Worm (Caenorhabditis elegans): ENCODE measurements around the gene ZK262.9.
"Not testable (repeated sequence)": the region's sequence is repeated elsewhere in the genome, so short reads cannot be mapped to it uniquely, and the experiment has no call there.

The ZK262.9 gene

DNA sequence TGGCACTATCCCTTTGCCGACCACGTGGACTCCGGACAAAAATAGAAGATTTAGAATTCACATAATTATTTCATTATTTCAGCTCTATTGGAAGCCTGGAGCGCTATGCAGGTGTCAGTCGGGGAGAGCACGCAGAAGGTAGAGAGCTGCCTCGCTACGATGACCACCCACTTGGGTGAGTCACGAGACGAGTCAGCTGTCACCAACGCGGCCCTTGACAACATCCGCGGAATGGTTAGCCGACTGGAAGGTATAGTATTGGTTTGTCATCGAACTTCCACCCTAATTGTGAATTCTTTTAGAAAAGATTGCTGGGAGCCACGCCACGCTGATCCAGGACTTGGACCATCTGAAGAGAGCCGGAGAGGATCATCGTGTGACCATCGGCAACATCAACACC lies at the start of gene ZK262.9:
Gene ZK262.9, plus strand, starts transcription at position 301 of the 400 bp plus-strand sequence.
- not testable (repeated sequence) for TF ChIP-seq dao-5, W03F9.2, him-1 (tag; optimal IDR thresholded peaks at IDR 0.05)

DNA sequence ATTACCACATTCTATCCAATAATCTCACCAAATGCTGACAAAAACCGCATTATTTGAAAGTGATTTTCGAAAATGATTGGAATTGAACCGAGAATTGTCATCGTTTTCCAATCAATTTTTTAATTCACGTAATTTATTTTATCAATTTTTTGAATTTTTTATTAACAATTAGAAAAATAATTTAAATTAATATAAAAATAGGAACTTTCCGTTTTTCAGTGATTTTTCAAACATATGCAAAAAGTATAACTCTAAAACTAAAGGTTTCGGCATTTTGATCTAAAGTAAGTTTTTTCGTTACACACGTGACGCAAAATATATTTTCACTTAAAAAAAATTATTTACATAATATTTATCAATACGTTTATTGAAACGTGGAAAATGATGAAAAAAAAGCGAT lies 45.4 kb upstream of the ZK262.9 start, which contains the start of gene Y51A2B.6:
Gene Y51A2B.6, minus strand, starts transcription at position 101 of the 400 bp plus-strand sequence.
- TF ChIP-seq him-1 (tag; optimal IDR thresholded peaks at IDR 0.05) (no peak), W03F9.2 (tag; optimal IDR thresholded peaks at IDR 0.05) (no peak), dao-5 (tag; optimal IDR thresholded peaks at IDR 0.05) (no peak)

DNA sequence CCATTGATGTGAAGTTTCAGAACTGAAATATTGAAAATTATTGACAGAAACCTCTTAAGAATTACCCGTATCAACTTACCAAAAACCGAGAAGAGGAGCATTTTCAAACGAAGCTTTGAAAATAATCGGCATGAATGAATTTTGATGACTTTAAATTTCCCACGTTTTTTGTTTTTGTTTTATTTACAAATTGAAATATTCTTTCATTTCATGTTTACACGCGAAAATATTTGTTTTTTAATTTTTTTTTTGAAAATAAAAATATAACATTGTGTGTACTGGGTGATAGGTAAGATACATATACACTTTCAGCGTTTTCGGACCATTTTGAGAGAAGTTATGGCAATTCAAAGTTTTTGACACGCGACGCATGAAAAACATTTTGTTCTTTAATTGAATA lies 43.9 kb upstream of the ZK262.9 start, which contains the start of gene Y51A2B.9:
Gene Y51A2B.9, minus strand, starts transcription at position 101 of the 400 bp plus-strand sequence.
- TF ChIP-seq him-1 (tag; optimal IDR thresholded peaks at IDR 0.05) (no peak), dao-5 (tag; optimal IDR thresholded peaks at IDR 0.05) (no peak), W03F9.2 (tag; optimal IDR thresholded peaks at IDR 0.05) (no peak)

DNA sequence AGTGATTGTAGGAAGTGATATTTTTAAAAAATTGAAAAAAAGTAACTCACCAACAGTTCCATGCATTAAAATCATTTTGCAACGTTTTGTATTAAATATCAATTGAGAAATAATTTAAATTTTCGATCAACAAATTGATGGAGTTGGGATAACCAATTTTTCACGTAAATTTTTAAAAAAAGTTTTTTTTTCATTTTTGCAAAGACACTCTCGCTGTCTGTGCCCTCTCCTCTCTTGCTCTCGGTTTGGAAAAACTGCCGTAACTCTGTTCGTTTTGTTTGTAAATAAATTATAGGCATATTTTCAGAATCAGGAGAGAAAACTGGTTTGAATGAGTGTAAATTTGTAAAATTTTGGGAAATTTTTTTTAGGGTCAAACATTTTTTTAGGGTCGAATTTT lies 41.8 kb upstream of the ZK262.9 start, which contains the start of gene Y51A2B.16:
Gene Y51A2B.16, minus strand, starts transcription at position 101 of the 400 bp plus-strand sequence.
- TF ChIP-seq W03F9.2 (tag; optimal IDR thresholded peaks at IDR 0.05) (no peak), him-1 (tag; optimal IDR thresholded peaks at IDR 0.05) (no peak), dao-5 (tag; optimal IDR thresholded peaks at IDR 0.05) (no peak)

DNA sequence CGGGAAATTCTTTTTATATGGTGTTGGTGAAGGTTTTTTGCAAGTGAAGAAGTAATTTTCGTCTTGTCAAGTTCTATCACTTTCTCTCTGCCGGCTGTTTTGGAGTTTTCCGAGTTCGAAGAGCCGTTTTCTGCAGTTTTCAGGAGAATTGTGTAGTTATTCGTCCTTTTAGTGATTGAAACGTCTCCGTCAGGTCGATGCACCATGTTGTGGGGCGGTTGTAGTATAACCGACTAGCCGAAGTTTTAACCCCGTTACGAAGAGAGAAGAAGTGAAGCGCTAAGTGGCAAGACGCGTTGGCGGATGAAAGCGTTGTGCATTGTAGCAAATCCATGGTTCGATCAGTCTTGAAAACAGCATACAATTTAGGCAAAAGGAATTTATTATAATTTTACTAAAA lies 36.8 kb upstream of the ZK262.9 start:
- TF ChIP-seq him-1 (tag; optimal IDR thresholded peaks at IDR 0.05) (no peak), dao-5 (tag; optimal IDR thresholded peaks at IDR 0.05) (no peak), W03F9.2 (tag; optimal IDR thresholded peaks at IDR 0.05) (no peak)

DNA sequence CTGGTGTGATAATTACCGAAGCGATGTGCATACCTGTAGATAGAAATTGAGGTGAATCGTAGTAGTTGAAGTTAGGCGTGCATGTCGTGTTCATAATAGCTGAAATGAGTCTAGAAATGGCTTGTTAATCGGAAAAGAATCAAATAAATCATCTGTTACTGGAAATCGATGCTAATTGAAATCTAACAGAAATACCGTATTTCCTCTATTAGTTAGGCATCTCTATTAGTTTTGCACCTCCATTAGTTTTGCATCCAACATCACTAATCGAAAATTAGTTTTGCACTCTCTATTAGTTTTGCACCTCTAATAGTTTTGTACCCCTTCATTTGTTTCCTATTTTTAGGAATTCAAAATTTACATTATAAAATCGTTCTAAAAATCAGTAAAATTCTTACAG lies 34.8 kb upstream of the ZK262.9 start, which contains the start of gene srh-209:
Gene srh-209, minus strand, starts transcription at position 101 of the 400 bp plus-strand sequence.
- not testable (repeated sequence) for TF ChIP-seq dao-5, W03F9.2, him-1 (tag; optimal IDR thresholded peaks at IDR 0.05)

DNA sequence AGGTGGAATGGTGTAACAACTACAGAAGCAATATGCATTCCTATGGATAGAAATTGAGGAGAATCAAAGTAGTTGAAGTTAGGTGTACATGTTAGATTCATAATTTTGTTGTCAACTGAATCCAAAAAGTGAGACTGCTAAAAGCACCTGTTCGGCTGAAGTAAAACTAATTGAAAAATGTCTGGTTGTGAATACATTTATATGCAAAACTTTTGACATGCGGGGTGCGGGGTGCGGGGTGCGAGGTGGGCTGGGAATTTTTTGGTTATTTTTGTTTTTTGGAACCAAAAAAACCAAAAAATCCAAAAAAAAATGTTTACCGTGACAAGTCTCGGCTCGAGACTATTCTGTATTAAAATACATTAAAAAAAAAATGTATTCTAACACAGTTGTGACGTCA lies 29.4 kb upstream of the ZK262.9 start, which contains the start of gene srh-207:
Gene srh-207, minus strand, starts transcription at position 101 of the 400 bp plus-strand sequence.
- TF ChIP-seq him-1 (tag; optimal IDR thresholded peaks at IDR 0.05), result no peak
- TF ChIP-seq dao-5 (tag; optimal IDR thresholded peaks at IDR 0.05), result no peak
- no peak for TF ChIP-seq W03F9.2 (tag; optimal IDR thresholded peaks at IDR 0.05)

DNA sequence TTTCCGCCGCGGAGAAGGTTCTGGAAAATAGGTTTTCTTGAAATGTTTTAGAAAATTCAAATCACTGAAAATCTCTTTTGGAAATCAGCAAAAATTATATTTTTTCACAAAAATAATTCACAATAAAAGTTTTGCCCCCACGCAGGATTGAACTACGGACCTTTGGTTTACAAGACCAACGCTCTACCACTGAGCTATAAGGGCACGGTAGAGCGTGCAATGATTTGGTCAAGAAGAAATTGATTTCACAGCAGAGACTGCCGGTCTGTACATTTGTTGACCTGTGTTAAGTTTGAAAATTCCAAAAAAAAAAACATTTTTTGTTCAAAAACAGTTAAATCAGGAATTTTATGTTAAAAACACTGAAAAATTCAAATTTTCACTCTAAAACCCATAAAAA lies 27.2 kb upstream of the ZK262.9 start:
- TF ChIP-seq him-1 (tag; optimal IDR thresholded peaks at IDR 0.05) (no peak), dao-5 (tag; optimal IDR thresholded peaks at IDR 0.05) (no peak), W03F9.2 (tag; optimal IDR thresholded peaks at IDR 0.05) (no peak)

DNA sequence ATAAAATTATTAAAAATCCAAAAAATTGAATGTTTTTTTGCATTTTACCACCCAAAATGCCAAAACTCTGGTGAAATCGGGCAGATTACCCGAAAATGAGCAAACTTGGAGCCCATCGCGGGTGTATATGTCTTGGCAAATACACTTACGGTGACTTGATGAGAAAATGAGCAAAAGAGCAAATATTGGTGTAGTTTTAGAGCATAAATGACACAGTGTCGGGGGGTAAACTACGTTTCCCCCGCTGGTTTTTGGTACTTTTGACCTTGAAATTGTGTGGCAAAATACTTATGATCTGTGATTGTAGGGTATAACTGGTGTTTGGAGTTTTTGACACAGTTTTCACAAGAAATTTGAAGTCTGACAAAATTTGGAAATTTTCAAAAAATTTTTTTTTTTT lies 26.7 kb upstream of the ZK262.9 start, which contains the start of gene ZK262.2:
Gene ZK262.2, minus strand, starts transcription at position 101 of the 400 bp plus-strand sequence.
- no peak for TF ChIP-seq dao-5 (tag; optimal IDR thresholded peaks at IDR 0.05)

DNA sequence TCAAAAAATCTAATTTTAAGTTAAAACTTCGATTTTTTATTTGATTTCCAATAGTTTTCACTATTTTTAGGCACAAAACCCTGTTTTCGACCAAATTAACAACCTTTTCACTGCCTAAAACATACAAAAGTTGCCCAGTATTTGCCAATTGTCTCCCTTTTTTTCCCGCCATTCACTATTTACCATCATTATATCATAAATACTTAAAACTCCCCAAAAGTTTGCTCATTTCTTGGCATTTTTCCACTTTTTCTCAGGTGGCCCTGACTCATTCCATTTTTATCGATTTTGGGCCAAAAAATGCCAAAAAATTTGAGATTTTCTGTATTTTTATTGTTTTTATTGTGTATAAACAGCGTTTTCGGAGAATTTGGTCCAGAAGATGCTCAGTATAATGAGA lies 25.5 kb upstream of the ZK262.9 start, which contains the start of gene txt-8:
Gene txt-8, plus strand, starts transcription at position 301 of the 400 bp plus-strand sequence.
- TF ChIP-seq W03F9.2 (tag; optimal IDR thresholded peaks at IDR 0.05), result no peak
- TF ChIP-seq dao-5 (tag; optimal IDR thresholded peaks at IDR 0.05), result no peak
- no peak for TF ChIP-seq him-1 (tag; optimal IDR thresholded peaks at IDR 0.05)

DNA sequence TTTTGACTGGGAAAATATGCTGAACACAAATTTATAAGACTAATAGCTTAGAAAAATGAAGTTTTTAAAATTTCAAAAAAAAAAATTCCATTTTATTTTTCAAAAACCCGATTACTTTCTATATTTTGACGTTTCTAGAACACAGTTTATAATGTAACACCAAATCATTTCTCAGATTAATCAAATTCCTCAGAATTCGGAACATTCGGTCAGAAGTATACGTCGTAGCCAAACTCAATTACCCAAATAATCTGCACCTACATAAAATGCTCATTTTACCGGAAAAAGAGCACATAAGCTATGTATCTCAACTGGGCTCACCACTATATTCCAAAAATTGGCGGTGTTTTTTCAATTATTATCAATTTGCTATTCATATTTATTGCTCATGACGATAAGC lies 18.8 kb upstream of the ZK262.9 start, which contains the start of gene srj-26:
Gene srj-26, plus strand, starts transcription at position 301 of the 400 bp plus-strand sequence.
- TF ChIP-seq W03F9.2 (tag; optimal IDR thresholded peaks at IDR 0.05), result no peak
- TF ChIP-seq dao-5 (tag; optimal IDR thresholded peaks at IDR 0.05), result no peak
- no peak for TF ChIP-seq him-1 (tag; optimal IDR thresholded peaks at IDR 0.05)

DNA sequence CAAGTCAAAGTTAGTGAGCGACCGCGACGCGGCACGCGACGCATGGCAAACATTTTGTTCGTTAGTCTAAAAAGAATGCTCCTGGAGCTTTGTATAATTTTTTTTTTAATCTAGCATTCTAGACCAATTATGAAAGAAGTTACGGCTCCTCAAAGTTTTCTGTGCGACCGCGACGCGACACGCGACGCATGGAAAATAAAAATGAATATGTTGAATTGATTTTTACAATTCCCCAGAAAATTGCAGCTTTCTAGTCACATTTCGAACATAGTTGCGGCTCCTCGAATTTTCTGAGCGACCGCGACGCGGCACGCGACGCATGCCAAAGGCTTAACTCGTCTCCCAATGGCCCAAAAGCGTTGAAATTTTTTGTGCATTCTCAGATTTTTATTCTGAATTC lies 15.1 kb upstream of the ZK262.9 start, which contains the start of gene ZK262.4:
Gene ZK262.4, minus strand, starts transcription at position 101 of the 400 bp plus-strand sequence.
- no peak for TF ChIP-seq him-1 (tag; optimal IDR thresholded peaks at IDR 0.05)
- no peak for TF ChIP-seq W03F9.2 (tag; optimal IDR thresholded peaks at IDR 0.05)
- no peak for TF ChIP-seq dao-5 (tag; optimal IDR thresholded peaks at IDR 0.05)

DNA sequence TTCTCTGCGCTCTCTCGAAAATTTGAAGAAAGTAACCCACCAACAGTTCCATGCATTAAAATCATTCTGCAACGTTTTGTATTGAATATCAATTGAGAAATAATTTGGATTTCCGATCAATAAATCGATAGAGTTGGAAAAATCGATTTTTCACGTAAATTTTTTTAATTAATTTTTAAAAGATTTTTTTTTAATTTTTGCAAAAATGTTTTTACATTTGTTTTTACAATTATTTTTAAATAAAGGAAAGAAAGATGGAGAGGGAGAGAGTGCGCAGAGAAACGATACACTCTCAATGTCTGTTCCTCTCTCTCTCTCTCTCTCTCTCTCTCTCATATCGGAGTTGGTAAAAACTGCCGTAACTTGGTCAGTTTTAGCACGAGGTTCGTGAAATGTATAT lies 14.0 kb upstream of the ZK262.9 start, which contains the start of gene ZK262.19:
Gene ZK262.19, minus strand, starts transcription at position 101 of the 400 bp plus-strand sequence.
- TF ChIP-seq W03F9.2 (tag; optimal IDR thresholded peaks at IDR 0.05) (no peak), dao-5 (tag; optimal IDR thresholded peaks at IDR 0.05) (no peak), him-1 (tag; optimal IDR thresholded peaks at IDR 0.05) (no peak)

DNA sequence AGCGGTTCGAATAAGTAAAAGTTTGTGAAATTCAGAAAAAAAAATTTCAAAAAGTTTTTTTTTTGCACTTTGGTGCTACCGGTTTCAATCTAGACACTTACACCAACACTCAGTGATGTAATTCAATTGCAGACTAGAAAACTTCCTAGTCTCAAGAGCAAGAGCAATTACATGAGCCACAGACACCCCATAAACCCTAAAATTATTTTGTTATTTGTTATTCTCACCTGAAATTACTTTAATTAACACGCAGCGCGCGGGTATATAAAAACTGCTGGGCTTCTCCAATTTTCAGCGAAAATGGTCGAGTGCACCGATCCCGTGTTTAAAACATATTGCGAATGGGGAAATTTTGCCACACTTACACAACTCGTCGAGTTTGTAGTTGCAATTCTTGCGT lies 13.3 kb upstream of the ZK262.9 start, which contains the start of gene srw-83:
Gene srw-83, plus strand, starts transcription at position 301 of the 400 bp plus-strand sequence.
- no peak for TF ChIP-seq him-1 (tag; optimal IDR thresholded peaks at IDR 0.05)
- no peak for TF ChIP-seq W03F9.2 (tag; optimal IDR thresholded peaks at IDR 0.05)
- TF ChIP-seq dao-5 (tag; optimal IDR thresholded peaks at IDR 0.05), result no peak

All from whole organism, L4/young adult.